Worm (Caenorhabditis elegans) whole organism, L2 larva: ENCODE measurements around the gene cee-1.

ENCODE experiments used
- C34F6.9 ChIP-seq: fragments of 150-350 bp; optimal IDR thresholded peaks from 2 replicates; lab custom pipeline; 2014; ENCODE audit warnings: missing biosample characterization, missing genetic modification characterization
- F13H6.1 ChIP-seq: sonication (generic microtip); optimal IDR thresholded peaks from 2 replicates; lab custom pipeline; 2016; ENCODE audit warnings: missing genetic modification characterization, missing compliant biosample characterization
- ZK546.5 ChIP-seq: sonication (generic microtip); optimal IDR thresholded peaks from 2 replicates; lab custom pipeline; 2017; ENCODE audit warnings: missing biosample characterization, missing genetic modification characterization
- alr-1 ChIP-seq: fragments of 150-350 bp; optimal IDR thresholded peaks from 2 replicates; lab custom pipeline; 2014; ENCODE audit warnings: missing biosample characterization, missing genetic modification characterization
- aly-2 ChIP-seq: fragments of 150-350 bp; optimal IDR thresholded peaks from 2 replicates; lab custom pipeline; 2014; ENCODE audit warnings: missing biosample characterization, missing genetic modification characterization
- blmp-1 ChIP-seq: sonication (generic microtip); optimal IDR thresholded peaks from 2 replicates; lab custom pipeline; 2017; ENCODE audit warnings: missing genetic modification characterization, mild to moderate bottlenecking, missing compliant biosample characterization, antibody characterized with exemption, moderate library complexity; ENCODE audit not compliant: insufficient read depth
- ceh-82 ChIP-seq: fragments of 150-350 bp; optimal IDR thresholded peaks from 2 replicates; lab custom pipeline; 2014; ENCODE audit warnings: missing biosample characterization, missing genetic modification characterization
- crh-2 ChIP-seq: sonication (generic microtip); optimal IDR thresholded peaks from 2 replicates; lab custom pipeline; 2017; ENCODE audit warnings: missing biosample characterization, missing genetic modification characterization
- dmd-4 ChIP-seq: sonication (generic microtip); optimal IDR thresholded peaks from 2 replicates; lab custom pipeline; 2017; ENCODE audit warnings: missing biosample characterization, missing genetic modification characterization
- egl-27 ChIP-seq: sonication (generic microtip); optimal IDR thresholded peaks from 3 replicates; lab custom pipeline; 2017; ENCODE audit warnings: missing biosample characterization, missing genetic modification reagents, missing genetic modification characterization
- elt-1 ChIP-seq: fragments of 150-350 bp; optimal IDR thresholded peaks from 2 replicates; lab custom pipeline; 2014; ENCODE audit warnings: missing biosample characterization, missing genetic modification characterization
- elt-3 ChIP-seq: sonication (generic microtip); optimal IDR thresholded peaks from 2 replicates; lab custom pipeline; 2017; ENCODE audit warnings: missing biosample characterization, missing genetic modification characterization
- fos-1 ChIP-seq: fragments of 150-350 bp; optimal IDR thresholded peaks from 2 replicates; lab custom pipeline; 2014; ENCODE audit warnings: missing biosample characterization, missing genetic modification characterization
- gmeb-1 ChIP-seq: fragments of 150-350 bp; optimal IDR thresholded peaks from 2 replicates; lab custom pipeline; 2014; ENCODE audit warnings: missing biosample characterization, missing genetic modification characterization
- lin-11 ChIP-seq: fragments of 150-350 bp; sonication (generic microtip); optimal IDR thresholded peaks from 2 replicates; lab custom pipeline; 2014; ENCODE audit warnings: missing biosample characterization, missing genetic modification characterization, inconsistent platforms, mixed read lengths
- lin-39 ChIP-seq: fragments of 150-350 bp; optimal IDR thresholded peaks from 2 replicates; lab custom pipeline; 2014; ENCODE audit warnings: missing biosample characterization, missing genetic modification reagents, missing genetic modification characterization
- lsy-2 ChIP-seq, 2 experiments: fragments of 150-350 bp in 1 of 2; sonication (generic microtip) in 1 of 2; optimal IDR thresholded peaks; 2 replicates each; lab custom pipeline; 2014 to 2017; ENCODE audit warnings: missing biosample characterization in 2 of 2, missing genetic modification characterization in 2 of 2
- mab-5 ChIP-seq: fragments of 150-350 bp; optimal IDR thresholded peaks from 2 replicates; lab custom pipeline; 2014; ENCODE audit warnings: missing biosample characterization, missing genetic modification characterization
- mbf-1 ChIP-seq: sonication (generic microtip); optimal IDR thresholded peaks from 2 replicates; lab custom pipeline; 2017; ENCODE audit warnings: missing biosample characterization, missing genetic modification characterization
- nhr-10 ChIP-seq: sonication (generic microtip); optimal IDR thresholded peaks from 2 replicates; lab custom pipeline; 2017; ENCODE audit warnings: missing biosample characterization, missing genetic modification characterization
- nhr-11 ChIP-seq: fragments of 150-350 bp; optimal IDR thresholded peaks from 2 replicates; lab custom pipeline; 2014; ENCODE audit warnings: missing biosample characterization, missing genetic modification characterization
- nhr-12 ChIP-seq: fragments of 150-350 bp; optimal IDR thresholded peaks from 2 replicates; lab custom pipeline; 2014; ENCODE audit warnings: missing biosample characterization, missing genetic modification characterization
- nhr-129 ChIP-seq: fragments of 150-350 bp; optimal IDR thresholded peaks from 2 replicates; lab custom pipeline; 2014; ENCODE audit warnings: missing biosample characterization, missing genetic modification characterization
- nhr-21 ChIP-seq: fragments of 150-350 bp; optimal IDR thresholded peaks from 2 replicates; lab custom pipeline; 2014; ENCODE audit warnings: missing biosample characterization, missing genetic modification characterization
- nhr-23 ChIP-seq: fragments of 150-350 bp; optimal IDR thresholded peaks from 2 replicates; lab custom pipeline; 2014; ENCODE audit warnings: missing biosample characterization, missing genetic modification reagents, missing genetic modification characterization
- nhr-237 ChIP-seq: fragments of 150-350 bp; optimal IDR thresholded peaks from 2 replicates; lab custom pipeline; 2014; ENCODE audit warnings: missing biosample characterization, missing genetic modification characterization
- nhr-6 ChIP-seq: fragments of 150-350 bp; optimal IDR thresholded peaks from 2 replicates; lab custom pipeline; 2014; ENCODE audit warnings: missing biosample characterization, missing genetic modification characterization
- nhr-77 ChIP-seq: fragments of 150-350 bp; optimal IDR thresholded peaks from 2 replicates; lab custom pipeline; 2014; ENCODE audit warnings: missing biosample characterization, missing genetic modification characterization
- sem-4 ChIP-seq: fragments of 150-350 bp; optimal IDR thresholded peaks from 2 replicates; lab custom pipeline; 2014; ENCODE audit warnings: missing biosample characterization, missing genetic modification reagents, missing genetic modification characterization
- sma-3 ChIP-seq: sonication (generic microtip); optimal IDR thresholded peaks from 2 replicates; lab custom pipeline; 2016; ENCODE audit warnings: missing genetic modification reagents, missing genetic modification characterization, missing compliant biosample characterization
- sma-9 ChIP-seq, 2 experiments: fragments of 150-350 bp in 1 of 2; sonication (generic microtip) in 1 of 2; optimal IDR thresholded peaks; 2 replicates each; lab custom pipeline; 2014 to 2016; ENCODE audit warnings: missing genetic modification characterization in 2 of 2, mild to moderate bottlenecking in 1 of 2, missing biosample characterization in 1 of 2, missing compliant biosample characterization in 1 of 2, missing genetic modification reagents in 1 of 2, moderate library complexity in 1 of 2
- snpc-4 ChIP-seq: fragments of 150-350 bp; optimal IDR thresholded peaks from 2 replicates; lab custom pipeline; 2014; ENCODE audit warnings: missing biosample characterization, missing genetic modification characterization
- unc-39 ChIP-seq: fragments of 150-350 bp; optimal IDR thresholded peaks from 2 replicates; lab custom pipeline; 2014; ENCODE audit warnings: missing biosample characterization, missing genetic modification characterization
- unc-55 ChIP-seq: fragments of 150-350 bp; sonication (generic microtip); optimal IDR thresholded peaks from 3 replicates; lab custom pipeline; 2014; ENCODE audit warnings: missing biosample characterization, missing genetic modification reagents, missing genetic modification characterization
- unc-62 ChIP-seq: fragments of 150-350 bp; optimal IDR thresholded peaks from 2 replicates; lab custom pipeline; 2014; ENCODE audit warnings: missing biosample characterization, missing genetic modification reagents, missing genetic modification characterization
- ztf-1 ChIP-seq: fragments of 200-800 bp; sonication (Bioruptor generic); conservative IDR thresholded peaks from 2 replicates; pipeline ENCODE4 v1.3.6; 2022; ENCODE audit warnings: missing genetic modification characterization, missing compliant biosample characterization
- ztf-4 ChIP-seq: fragments of 150-350 bp; optimal IDR thresholded peaks from 2 replicates; lab custom pipeline; 2014; ENCODE audit warnings: missing biosample characterization, missing genetic modification characterization

Gene cee-1

ce11 chrIII:4868643-4869042 is 43.9 kb upstream of the cee-1 start, which contains the start of the genes msd-4 and C35D10.3:
msd-4 (minus strand) TSS chrIII:4868743.
C35D10.3 (plus strand) TSS chrIII:4868921.
- TF ChIP-seq unc-55 (GFP tag; lab: Kevin White, UChicago) (no peak), nhr-23 (no peak), lin-11 (tag; lab: Kevin White, UChicago) (no peak), lin-39 (no peak), nhr-129 (tag; lab: Kevin White, UChicago) (no peak), aly-2 (tag; lab: Kevin White, UChicago) (no peak), snpc-4 (no peak), ZK546.5 (tag; lab: Kevin White, UChicago) (no peak), nhr-12 (tag; lab: Kevin White, UChicago) (no peak)
- TF ChIP-seq, all 48 proteins: peak for 0

- TF ChIP-seq mbf-1 (no peak), lsy-2 (tag; optimal IDR thresholded peaks at IDR 0.05; lab: Kevin White, UChicago) (no peak), nhr-6 (tag; lab: Kevin White, UChicago) (no peak), ZK546.5 (tag; lab: Kevin White, UChicago) (no peak), elt-3 (tag; lab: Kevin White, UChicago) (no peak), sem-4 (no peak), lin-11 (tag; lab: Kevin White, UChicago) (no peak), C34F6.9 (tag; lab: Kevin White, UChicago) (no peak), F13H6.1 (tag; lab: Kevin White, UChicago) (no peak), dmd-4 (tag; lab: Kevin White, UChicago) (no peak), nhr-11 (tag; lab: Kevin White, UChicago) (no peak)
Measured at ce11 chrIII:4870478-4870877, 42.0 kb upstream of the cee-1 start, which contains the start of gene gipc-1. gipc-1 (plus strand) TSS chrIII:4870778.

- no peak for TF ChIP-seq nhr-77 (tag; lab: Kevin White, UChicago)
Measured at ce11 chrIII:4873395-4873794, 39.1 kb upstream of the cee-1 start.

ce11 chrIII:4874671-4875070 is 37.8 kb upstream of the cee-1 start, which contains the start of gene C35D10.12:
C35D10.12 (minus strand) TSS chrIII:4874771.
- TF ChIP-seq ztf-4 (tag; lab: Kevin White, UChicago): no peak
- no peak for TF ChIP-seq unc-62 (GFP tag; lab: Kevin White, UChicago)
- TF ChIP-seq nhr-77 (tag; lab: Kevin White, UChicago): no peak
- TF ChIP-seq sem-4: no peak
- no peak for TF ChIP-seq lsy-2 (tag; optimal IDR thresholded peaks at IDR 0.05; lab: Kevin White, UChicago)
- no peak for TF ChIP-seq elt-3 (tag; lab: Kevin White, UChicago)
- TF ChIP-seq alr-1: no peak
- no peak for TF ChIP-seq lin-39
- TF ChIP-seq blmp-1 (tag; lab: Kevin White, UChicago): no peak
- no peak for TF ChIP-seq ztf-1 (GFP tag; lab: Robert Waterston, UW)

- TF ChIP-seq lin-11 (tag; lab: Kevin White, UChicago): peak; percentile 4
- peak; percentile 9 for TF ChIP-seq sma-9 (GFP tag; optimal IDR thresholded peaks at IDR 0.05; lab: Kevin White, UChicago)
- TF ChIP-seq sma-9 (tag; optimal IDR thresholded peaks at IDR 0.05; lab: Kevin White, UChicago): no peak
- TF ChIP-seq unc-62 (GFP tag; lab: Kevin White, UChicago): no peak
- peak; percentile 49 for TF ChIP-seq C34F6.9 (tag; lab: Kevin White, UChicago)
- TF ChIP-seq nhr-21 (tag; lab: Kevin White, UChicago): no peak
- TF ChIP-seq fos-1 (tag; lab: Kevin White, UChicago): no peak
- no peak for TF ChIP-seq unc-55 (GFP tag; lab: Kevin White, UChicago)
- peak; percentile 50 for TF ChIP-seq nhr-129 (tag; lab: Kevin White, UChicago)
- TF ChIP-seq lin-39: no peak
- no peak for TF ChIP-seq ztf-4 (tag; lab: Kevin White, UChicago)
- TF ChIP-seq, all 48 proteins: peak for 4
Measured at ce11 chrIII:4875663-4876062, 36.8 kb upstream of the cee-1 start.

ce11 chrIII:4878281-4878680 is 34.2 kb upstream of the cee-1 start, which contains the start of the genes tost-1 and arx-6:
tost-1 (minus strand) TSS chrIII:4878311.
arx-6 (plus strand) TSS chrIII:4878658.
- TF ChIP-seq egl-27: no peak
- TF ChIP-seq elt-3 (tag; lab: Kevin White, UChicago): no peak
- TF ChIP-seq crh-2 (tag; lab: Kevin White, UChicago): peak; percentile 15
- TF ChIP-seq lin-39: no peak
- TF ChIP-seq ZK546.5 (tag; lab: Kevin White, UChicago): no peak
- TF ChIP-seq elt-1 (tag; lab: Kevin White, UChicago): no peak
- TF ChIP-seq C34F6.9 (tag; lab: Kevin White, UChicago): peak; percentile 66
- peak; percentile 71 for TF ChIP-seq unc-55 (GFP tag; lab: Kevin White, UChicago)
- peak; percentile 54 for TF ChIP-seq nhr-129 (tag; lab: Kevin White, UChicago)
- no peak for TF ChIP-seq unc-39 (tag; lab: Kevin White, UChicago)
- peak; percentile 15 for TF ChIP-seq mab-5 (tag; lab: Kevin White, UChicago)
- TF ChIP-seq gmeb-1 (tag; lab: Kevin White, UChicago): peak; percentile 88
- TF ChIP-seq nhr-237 (tag; lab: Kevin White, UChicago): no peak
- peak in 1 of 2 experiments; percentile 70 for TF ChIP-seq lsy-2 (tag; optimal IDR thresholded peaks at IDR 0.05; lab: Kevin White, UChicago)
- TF ChIP-seq unc-62 (GFP tag; lab: Kevin White, UChicago): no peak
- TF ChIP-seq F13H6.1 (tag; lab: Kevin White, UChicago): peak; percentile 1
- TF ChIP-seq ceh-82: no peak
- peak; percentile 13 for TF ChIP-seq sma-3
- TF ChIP-seq fos-1 (tag; lab: Kevin White, UChicago): peak; percentile 68
- TF ChIP-seq nhr-10: no peak
